Worm (Caenorhabditis elegans): Measurements from ENCODE around the gene T15B7.1.

Gene T15B7.1

DNA sequence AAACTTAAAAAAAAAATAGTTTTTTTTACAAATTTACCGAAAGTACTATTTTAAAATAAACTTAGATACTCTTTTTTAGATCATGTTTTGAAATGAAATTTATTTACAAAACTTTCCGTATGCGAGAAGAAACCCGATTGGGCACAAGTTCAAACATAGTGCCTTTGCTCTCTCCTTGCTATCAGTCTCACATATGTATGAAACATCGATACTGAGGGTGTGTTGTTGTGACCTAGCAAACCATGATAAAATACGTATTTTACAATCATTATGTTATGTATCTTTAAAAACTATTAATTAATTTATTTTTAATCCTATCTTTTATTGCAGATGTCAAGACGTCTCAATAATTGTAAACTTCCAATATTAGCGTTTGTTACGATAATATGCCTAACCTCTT lies 32.4 kb upstream of the T15B7.1 start:
- TF ChIP-seq flt-1 (GFP tag; IDR thresholded peaks at IDR 0.05): no peak
- TF ChIP-seq ztf-29 (GFP tag; IDR thresholded peaks at IDR 0.05): no peak
- TF ChIP-seq tab-1 (GFP tag; IDR thresholded peaks at IDR 0.05): no peak
- TF ChIP-seq T22C8.4 (GFP tag; IDR thresholded peaks at IDR 0.05): no peak
- TF ChIP-seq cog-1 (tag; optimal IDR thresholded peaks at IDR 0.05): no peak
- TF ChIP-seq med-1 (GFP tag; optimal IDR thresholded peaks at IDR 0.05; ENCODE audit: insufficient read depth): no peak
- TF ChIP-seq klf-2 (GFP tag; conservative IDR thresholded peaks at IDR 0.05): no peak
- TF ChIP-seq ref-1 (GFP tag; conservative IDR thresholded peaks at IDR 0.05): no peak
- no peak for TF ChIP-seq ztf-23 (GFP tag; IDR thresholded peaks at IDR 0.05)

DNA sequence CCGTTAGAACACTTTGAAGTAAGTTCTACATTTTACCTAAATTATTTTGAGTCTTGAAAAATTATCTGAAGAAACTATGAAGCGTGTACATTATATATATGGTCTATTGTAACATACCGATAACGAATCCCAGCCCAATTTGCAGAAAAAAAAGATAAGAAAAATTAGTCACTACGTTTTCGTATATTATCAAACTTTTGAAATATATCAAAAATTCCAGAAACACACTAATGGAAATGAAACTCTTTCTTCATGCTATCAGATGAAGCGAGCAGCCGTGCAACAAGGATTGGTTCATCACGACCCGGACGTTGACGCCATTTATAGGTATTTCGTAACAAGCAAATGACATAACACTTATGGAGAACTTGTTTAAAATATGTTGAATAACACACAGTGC lies 30.7 kb upstream of the T15B7.1 start:
- TF ChIP-seq flt-1 (GFP tag; IDR thresholded peaks at IDR 0.05) (no peak), cog-1 (tag; optimal IDR thresholded peaks at IDR 0.05) (no peak), T22C8.4 (GFP tag; IDR thresholded peaks at IDR 0.05) (no peak), tab-1 (GFP tag; IDR thresholded peaks at IDR 0.05) (no peak), ref-1 (GFP tag; conservative IDR thresholded peaks at IDR 0.05) (no peak), med-1 (GFP tag; optimal IDR thresholded peaks at IDR 0.05; ENCODE audit: insufficient read depth) (no peak), klf-2 (GFP tag; conservative IDR thresholded peaks at IDR 0.05) (no peak), ztf-29 (GFP tag; IDR thresholded peaks at IDR 0.05) (no peak), ztf-23 (GFP tag; IDR thresholded peaks at IDR 0.05) (no peak)

- TF ChIP-seq ref-1 (GFP tag; conservative IDR thresholded peaks at IDR 0.05): no peak
Observed at ce11 chrV:6813862-6814261, 28.7 kb upstream of the T15B7.1 start.

DNA sequence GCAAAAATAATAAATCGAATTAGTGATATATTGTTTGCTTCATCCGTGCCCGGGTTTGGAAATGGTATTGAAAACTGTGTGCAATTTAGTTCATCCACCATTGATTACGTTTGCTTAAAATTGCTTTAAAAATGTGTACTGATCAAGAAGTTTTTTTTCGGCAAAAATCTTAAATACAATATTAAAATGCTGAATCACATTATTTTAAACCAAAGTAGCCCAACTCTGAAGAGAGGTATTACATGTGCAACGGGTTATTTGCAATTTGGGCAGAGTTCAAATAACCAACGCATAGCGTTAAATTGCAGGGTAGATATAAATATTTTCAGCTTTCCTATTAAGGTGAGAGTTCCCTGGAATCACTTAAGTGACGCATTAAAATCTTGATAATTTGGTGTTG lies 25.4 kb upstream of the T15B7.1 start, which contains the start of gene dmsr-14:
Gene dmsr-14 (minus strand): TSS at position 101 of the 400 bp plus-strand sequence.
- TF ChIP-seq ztf-23 (GFP tag; IDR thresholded peaks at IDR 0.05) (no peak), ztf-29 (GFP tag; IDR thresholded peaks at IDR 0.05) (no peak), ref-1 (GFP tag; conservative IDR thresholded peaks at IDR 0.05) (no peak), med-1 (GFP tag; optimal IDR thresholded peaks at IDR 0.05; ENCODE audit: insufficient read depth) (no peak)

- TF ChIP-seq klf-2 (GFP tag; conservative IDR thresholded peaks at IDR 0.05) (no peak), ztf-29 (GFP tag; IDR thresholded peaks at IDR 0.05) (no peak), ztf-23 (GFP tag; IDR thresholded peaks at IDR 0.05) (no peak), T22C8.4 (GFP tag; IDR thresholded peaks at IDR 0.05) (no peak), flt-1 (GFP tag; IDR thresholded peaks at IDR 0.05) (no peak), ref-1 (GFP tag; conservative IDR thresholded peaks at IDR 0.05) (no peak), cog-1 (tag; optimal IDR thresholded peaks at IDR 0.05) (no peak), tab-1 (GFP tag; IDR thresholded peaks at IDR 0.05) (no peak), med-1 (GFP tag; optimal IDR thresholded peaks at IDR 0.05; ENCODE audit: insufficient read depth) (no peak)
Observed at ce11 chrV:6819812-6820211, 22.7 kb upstream of the T15B7.1 start, which contains the start of gene dmsr-13. Gene dmsr-13, minus strand, starts transcription at chrV:6819912.

DNA sequence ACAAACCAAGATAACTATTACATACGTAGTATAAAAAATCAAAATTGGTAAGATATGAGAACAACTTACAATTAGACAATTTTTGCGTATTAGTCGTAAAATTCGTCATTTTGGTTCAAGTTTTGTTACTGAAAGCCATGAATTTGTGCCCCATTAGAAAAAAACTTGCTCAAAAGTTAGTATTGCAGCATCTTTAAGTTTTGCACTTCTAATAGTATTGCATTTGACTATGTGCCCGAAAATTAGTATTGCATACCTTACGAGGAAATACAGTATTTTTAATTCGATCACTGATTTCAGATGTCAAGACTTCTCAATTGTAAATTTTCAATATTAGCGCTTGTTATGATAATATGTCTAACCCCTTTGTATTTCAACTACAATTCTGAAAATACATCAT lies 21.0 kb upstream of the T15B7.1 start, which contains the start of gene T15B7.8:
Gene T15B7.8 (plus strand): TSS at position 301 of the 400 bp plus-strand sequence.
- no peak for TF ChIP-seq tab-1 (GFP tag; IDR thresholded peaks at IDR 0.05)

ce11 chrV:6823432-6823831 lies 19.1 kb upstream of the T15B7.1 start:
- TF ChIP-seq tab-1 (GFP tag; IDR thresholded peaks at IDR 0.05): no peak

- TF ChIP-seq T22C8.4 (GFP tag; IDR thresholded peaks at IDR 0.05): no peak
- no peak for TF ChIP-seq ztf-23 (GFP tag; IDR thresholded peaks at IDR 0.05)
- TF ChIP-seq tab-1 (GFP tag; IDR thresholded peaks at IDR 0.05): no peak
- no peak for TF ChIP-seq cog-1 (tag; optimal IDR thresholded peaks at IDR 0.05)
- TF ChIP-seq flt-1 (GFP tag; IDR thresholded peaks at IDR 0.05): no peak
- TF ChIP-seq klf-2 (GFP tag; conservative IDR thresholded peaks at IDR 0.05): no peak
- TF ChIP-seq ztf-29 (GFP tag; IDR thresholded peaks at IDR 0.05): no peak
- no peak for TF ChIP-seq med-1 (GFP tag; optimal IDR thresholded peaks at IDR 0.05; ENCODE audit: insufficient read depth)
- no peak for TF ChIP-seq ref-1 (GFP tag; conservative IDR thresholded peaks at IDR 0.05)
Observed at ce11 chrV:6828786-6829185, 13.8 kb upstream of the T15B7.1 start, which contains the start of gene dmsr-15. Gene dmsr-15, minus strand, starts transcription at chrV:6828886.

DNA sequence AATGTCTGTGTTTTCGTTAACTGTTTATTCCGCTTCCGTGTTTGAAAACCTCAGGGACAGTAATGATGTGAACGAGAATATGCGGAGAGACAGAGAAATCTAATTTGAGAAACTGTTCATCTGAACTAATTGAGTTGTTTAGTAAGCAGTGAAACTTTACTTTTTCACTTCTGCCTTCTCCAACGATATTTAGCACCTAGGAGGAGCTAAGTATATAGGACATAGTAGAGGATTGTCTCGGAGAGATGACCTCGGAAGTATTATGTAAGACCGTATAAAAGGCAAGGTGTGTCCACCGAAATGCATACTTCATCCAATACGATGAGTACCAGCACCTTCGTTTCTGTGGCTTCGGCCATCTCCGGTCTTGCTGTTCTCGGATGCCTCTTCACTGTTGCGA lies 13.1 kb upstream of the T15B7.1 start, which contains the start of gene col-141:
Gene col-141 (plus strand): TSS at position 301 of the 400 bp plus-strand sequence.
- TF ChIP-seq T22C8.4 (GFP tag; IDR thresholded peaks at IDR 0.05): no peak

DNA sequence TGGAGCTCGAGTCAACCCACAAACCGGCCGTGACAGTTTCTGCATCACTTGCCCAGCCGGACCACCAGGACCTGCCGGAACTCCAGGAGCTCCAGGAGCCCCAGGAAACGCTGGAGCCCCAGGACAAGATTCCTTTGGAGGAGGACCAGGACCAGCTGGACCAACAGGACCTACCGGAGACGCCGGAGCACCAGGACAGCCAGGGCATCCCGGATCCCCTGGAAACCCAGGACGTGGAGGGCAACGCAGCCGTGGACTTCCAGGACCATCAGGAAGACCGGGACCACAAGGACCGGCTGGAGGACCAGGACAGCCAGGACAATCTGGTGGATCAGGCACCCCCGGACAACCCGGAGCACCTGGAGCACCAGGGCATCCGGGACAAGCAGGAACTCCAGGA lies 12.5 kb upstream of the T15B7.1 start:
- TF ChIP-seq ztf-23 (GFP tag; IDR thresholded peaks at IDR 0.05): no peak
- no peak for TF ChIP-seq flt-1 (GFP tag; IDR thresholded peaks at IDR 0.05)
- no peak for TF ChIP-seq ztf-29 (GFP tag; IDR thresholded peaks at IDR 0.05)
- no peak for TF ChIP-seq ref-1 (GFP tag; conservative IDR thresholded peaks at IDR 0.05)
- TF ChIP-seq tab-1 (GFP tag; IDR thresholded peaks at IDR 0.05): no peak
- TF ChIP-seq cog-1 (tag; optimal IDR thresholded peaks at IDR 0.05): no peak
- TF ChIP-seq klf-2 (GFP tag; conservative IDR thresholded peaks at IDR 0.05): no peak
- TF ChIP-seq med-1 (GFP tag; optimal IDR thresholded peaks at IDR 0.05; ENCODE audit: insufficient read depth): no peak
- TF ChIP-seq T22C8.4 (GFP tag; IDR thresholded peaks at IDR 0.05): no peak

DNA sequence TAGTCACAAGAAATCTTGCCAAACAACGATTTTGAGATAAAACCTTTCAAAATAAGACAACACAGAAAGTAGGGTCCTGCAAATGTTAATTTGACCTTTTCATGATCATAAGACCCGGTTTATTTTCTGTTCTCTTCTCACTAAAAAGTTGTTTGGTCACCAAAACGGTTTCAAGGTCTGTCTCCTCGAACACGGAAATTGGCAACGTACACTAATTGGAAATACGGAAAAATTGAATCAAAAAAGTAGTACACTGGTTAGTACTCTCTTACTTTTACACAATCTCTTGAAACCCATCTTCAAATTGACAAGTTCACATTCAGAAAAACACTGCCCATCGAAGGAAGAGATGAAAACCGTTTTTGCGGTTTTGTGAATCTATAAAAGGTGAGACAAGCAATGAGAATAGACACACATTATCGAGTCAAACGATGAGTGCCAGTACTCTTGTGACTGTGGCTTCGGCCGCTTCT lies 11.7 kb upstream of the T15B7.1 start, which contains the start of gene col-142:
Gene col-142 (plus strand): TSS at position 423 of the 473 bp plus-strand sequence.
- no peak for TF ChIP-seq klf-2 (GFP tag; conservative IDR thresholded peaks at IDR 0.05)
- no peak for TF ChIP-seq tab-1 (GFP tag; IDR thresholded peaks at IDR 0.05)
- no peak for TF ChIP-seq ref-1 (GFP tag; conservative IDR thresholded peaks at IDR 0.05)
- no peak for TF ChIP-seq cog-1 (tag; optimal IDR thresholded peaks at IDR 0.05)
- no peak for TF ChIP-seq flt-1 (GFP tag; IDR thresholded peaks at IDR 0.05)
- no peak for TF ChIP-seq ztf-23 (GFP tag; IDR thresholded peaks at IDR 0.05)
- no peak for TF ChIP-seq T22C8.4 (GFP tag; IDR thresholded peaks at IDR 0.05)
- no peak for TF ChIP-seq med-1 (GFP tag; optimal IDR thresholded peaks at IDR 0.05; ENCODE audit: insufficient read depth)
- TF ChIP-seq ztf-29 (GFP tag; IDR thresholded peaks at IDR 0.05): no peak

Measured in whole organism, midembryonic.